Fruit fly (Drosophila melanogaster) whole organism, wandering third instar larva: ENCODE data around the gene uif.

Experiments used
- brk ChIP-seq: fragments of 200-800 bp; sonication (Bioruptor generic); optimal IDR thresholded peaks from 2 replicates; lab custom pipeline; 2016; ENCODE audit warnings: missing biosample characterization, mild to moderate bottlenecking, missing genetic modification characterization
- psq ChIP-seq: fragments of 200-800 bp; sonication (Bioruptor generic); optimal IDR thresholded peaks from 3 replicates; lab custom pipeline; 2017; ENCODE audit warnings: missing biosample characterization, mild to moderate bottlenecking, missing genetic modification characterization, moderate library complexity
- usp ChIP-seq: fragments of >200 bp; optimal IDR thresholded peaks from 2 replicates; lab custom pipeline; 2017; ENCODE audit warnings: missing biosample characterization, missing genetic modification characterization

dm6 chr2L:7033100-7033675 lies 23.0 kb upstream of the uif start:
- no peak for TF ChIP-seq brk (GFP tag; lab: Kevin White, UChicago)
- no peak for TF ChIP-seq usp (GFP tag; lab: Kevin White, UChicago)
- peak; percentile 47 for TF ChIP-seq psq
